Worm (Caenorhabditis elegans) whole organism, late embryonic: ENCODE results near the gene cav-1.

ENCODE experiments used
- ama-1 ChIP-seq: fragments of 150-350 bp; optimal IDR thresholded peaks from 2 replicates; lab custom pipeline; 2014
- ceh-48 ChIP-seq: sonication (generic microtip); optimal IDR thresholded peaks from 2 replicates; lab custom pipeline; 2016; ENCODE audit warnings: missing genetic modification characterization, inconsistent platforms, missing compliant biosample characterization
- elt-2 ChIP-seq: sonication (generic microtip); optimal IDR thresholded peaks from 2 replicates; lab custom pipeline; 2016; ENCODE audit warnings: missing genetic modification reagents, missing genetic modification characterization, missing compliant biosample characterization
- eyg-1 ChIP-seq: sonication (generic microtip); optimal IDR thresholded peaks from 2 replicates; lab custom pipeline; 2016; ENCODE audit warnings: missing genotype, missing genetic modification characterization, missing compliant biosample characterization
- fax-1 ChIP-seq: sonication (generic microtip); optimal IDR thresholded peaks from 2 replicates; lab custom pipeline; 2016; ENCODE audit warnings: missing genotype, missing genetic modification characterization, missing compliant biosample characterization
- fkh-10 ChIP-seq: fragments of 150-350 bp; optimal IDR thresholded peaks from 2 replicates; lab custom pipeline; 2014; ENCODE audit warnings: missing biosample characterization, missing genetic modification reagents, missing genetic modification characterization
- madf-2 ChIP-seq: sonication (generic microtip); optimal IDR thresholded peaks from 2 replicates; lab custom pipeline; 2017; ENCODE audit warnings: missing genetic modification characterization, missing compliant biosample characterization
- nfya-1 ChIP-seq: sonication (generic microtip); optimal IDR thresholded peaks from 2 replicates; lab custom pipeline; 2017; ENCODE audit warnings: missing genetic modification characterization, mild to moderate bottlenecking, missing compliant biosample characterization, antibody characterized with exemption, moderate library complexity
- pha-4 ChIP-seq: fragments of 150-350 bp; optimal IDR thresholded peaks from 2 replicates; lab custom pipeline; 2018; ENCODE audit warnings: missing biosample characterization, missing genetic modification reagents, missing genetic modification characterization
- pqm-1 ChIP-seq: sonication (generic microtip); optimal IDR thresholded peaks from 2 replicates; lab custom pipeline; 2016; ENCODE audit warnings: missing genetic modification characterization, missing compliant biosample characterization
- sox-4 ChIP-seq: sonication (generic microtip); optimal IDR thresholded peaks from 2 replicates; lab custom pipeline; 2017; ENCODE audit warnings: mild to moderate bottlenecking, missing genetic modification characterization, inconsistent platforms, missing compliant biosample characterization
- unc-55 ChIP-seq: sonication (generic microtip); optimal IDR thresholded peaks from 2 replicates; lab custom pipeline; 2017; ENCODE audit warnings: missing biosample characterization, missing genetic modification reagents, missing genetic modification characterization

DNA sequence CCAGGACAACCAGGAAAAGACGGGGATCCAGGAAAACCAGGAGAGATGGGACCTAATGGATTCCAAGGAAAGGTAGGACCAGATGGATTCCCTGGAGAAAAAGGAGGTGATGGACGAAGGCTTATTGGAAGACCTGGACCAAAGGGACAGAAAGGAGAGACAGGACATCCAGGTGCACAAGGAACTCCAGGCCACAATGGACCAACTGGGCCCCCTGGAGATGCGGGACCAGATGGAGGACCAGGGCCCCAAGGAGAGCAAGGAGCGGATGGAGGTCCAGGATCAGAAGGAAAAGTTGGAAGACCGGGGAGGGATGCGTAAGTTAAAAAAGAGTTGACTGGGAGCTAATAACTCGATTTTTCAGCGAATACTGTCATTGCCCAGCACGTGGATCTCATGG, 50.3 kb downstream of the cav-1 start:
- TF ChIP-seq nfya-1 (no peak), ama-1 (lab: Kevin White, UChicago) (no peak), ceh-48 (no peak), fax-1 (tag; lab: Kevin White, UChicago) (no peak), madf-2 (tag; lab: Kevin White, UChicago) (no peak), elt-2 (tag; lab: Kevin White, UChicago) (no peak), sox-4 (tag; lab: Kevin White, UChicago) (no peak), unc-55 (no peak), eyg-1 (tag; lab: Kevin White, UChicago) (no peak), pha-4 (tag; lab: Kevin White, UChicago) (no peak), fkh-10 (no peak), pqm-1 (tag; lab: Kevin White, UChicago) (no peak)
